Worm (Caenorhabditis elegans): ENCODE data around the gene F08F8.7.

F08F8.7 gene

ce11 chrIII:7353871-7354270 is 6.9 kb upstream of the F08F8.7 start, which contains the start of gene F08F8.9:
Gene F08F8.9, minus strand, starts transcription at chrIII:7353971.
- TF ChIP-seq unc-39 (tag; optimal IDR thresholded peaks at IDR 0.05), result no peak
- peak; percentile 1 for TF ChIP-seq elt-2 (tag; optimal IDR thresholded peaks at IDR 0.05)
- TF ChIP-seq pha-4 (tag; optimal IDR thresholded peaks at IDR 0.05), result peak; percentile 4
- TF ChIP-seq elt-1 (tag; optimal IDR thresholded peaks at IDR 0.05), result no peak

DNA sequence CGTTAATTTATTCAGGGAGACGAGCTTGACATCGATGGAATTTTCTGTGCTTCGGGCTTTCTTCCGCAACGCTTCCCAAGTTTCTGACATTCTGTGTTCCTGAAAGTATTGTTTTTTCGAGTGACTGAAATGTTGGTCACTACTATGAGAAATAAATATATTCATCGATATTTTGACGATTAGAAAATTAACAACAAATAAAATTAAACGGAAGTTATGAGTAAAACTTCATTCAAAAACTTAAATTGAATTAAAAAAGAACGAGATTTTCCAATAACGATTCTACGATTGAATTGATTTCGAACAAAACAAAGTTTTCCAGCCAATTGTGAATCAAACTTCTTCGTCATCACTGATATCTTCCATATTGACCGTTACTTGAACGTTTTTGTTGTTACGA is 2.1 kb upstream of the F08F8.7 start, which contains the start of gene gos-28:
Gene gos-28, minus strand, starts transcription at position 101 of the 400 bp plus-strand sequence.
- TF ChIP-seq fkh-2 (tag; optimal IDR thresholded peaks at IDR 0.05), result no peak
- no peak for TF ChIP-seq fos-1 (tag; optimal IDR thresholded peaks at IDR 0.05)
- no peak for TF ChIP-seq jun-1 (tag; optimal IDR thresholded peaks at IDR 0.05)
- no peak for TF ChIP-seq ceh-9 (tag; optimal IDR thresholded peaks at IDR 0.05)
- TF ChIP-seq egl-5 (tag; optimal IDR thresholded peaks at IDR 0.05), result no peak
- TF ChIP-seq zag-1 (tag; optimal IDR thresholded peaks at IDR 0.05), result no peak
- no peak for TF ChIP-seq ceh-82 (tag; optimal IDR thresholded peaks at IDR 0.05)
- no peak for TF ChIP-seq skn-1 (tag; optimal IDR thresholded peaks at IDR 0.05)
- no peak for TF ChIP-seq nhr-43 (tag; optimal IDR thresholded peaks at IDR 0.05; ENCODE audit: poor library complexity, severe bottlenecking)
- TF ChIP-seq lin-39 (tag; optimal IDR thresholded peaks at IDR 0.05), result no peak
- TF ChIP-seq unc-62 (GFP tag; optimal IDR thresholded peaks at IDR 0.05), result no peak
- no peak for TF ChIP-seq ZK546.5 (tag; optimal IDR thresholded peaks at IDR 0.05)
- no peak for TF ChIP-seq fkh-10 (GFP tag; optimal IDR thresholded peaks at IDR 0.05)
- TF ChIP-seq pqm-1 (tag; optimal IDR thresholded peaks at IDR 0.05), result no peak
- no peak for TF ChIP-seq aly-2 (tag; optimal IDR thresholded peaks at IDR 0.05)
- no peak for TF ChIP-seq mdl-1 (tag; optimal IDR thresholded peaks at IDR 0.05)
- no peak for TF ChIP-seq ceh-16 (tag; optimal IDR thresholded peaks at IDR 0.05)
- TF ChIP-seq nfya-1 (tag; optimal IDR thresholded peaks at IDR 0.05; ENCODE audit: insufficient read depth), result no peak
- no peak for TF ChIP-seq nhr-25 (tag; optimal IDR thresholded peaks at IDR 0.05)

DNA sequence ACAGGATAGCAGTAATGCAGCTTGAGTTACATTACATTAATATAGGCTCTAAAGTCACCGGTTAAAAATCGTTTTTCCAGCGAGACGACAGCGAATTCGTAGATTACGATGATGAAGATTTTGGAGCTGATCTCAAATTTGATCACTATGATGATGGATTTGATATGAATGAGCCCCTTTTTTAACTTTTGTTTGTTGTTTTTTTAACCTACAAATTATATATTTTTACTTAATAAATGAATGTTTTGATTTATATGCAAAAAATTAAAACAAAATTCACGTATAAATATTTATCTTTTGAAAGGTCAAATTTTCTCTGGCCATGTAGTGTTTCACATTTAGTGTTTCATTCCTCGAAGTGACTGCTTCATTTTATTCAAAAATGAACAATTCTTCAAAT is 3.6 kb downstream of the F08F8.7 start, which contains the start of gene F08F8.6:
Gene F08F8.6, plus strand, starts transcription at position 301 of the 400 bp plus-strand sequence.
- TF ChIP-seq nhr-12 (tag; optimal IDR thresholded peaks at IDR 0.05) (no peak), ztf-11 (tag; optimal IDR thresholded peaks at IDR 0.05) (no peak), tbx-2 (tag; optimal IDR thresholded peaks at IDR 0.05) (no peak), fos-1 (tag; optimal IDR thresholded peaks at IDR 0.05) (no peak), unc-39 (tag; optimal IDR thresholded peaks at IDR 0.05) (no peak), mml-1 (tag; optimal IDR thresholded peaks at IDR 0.05) (no peak), nhr-11 (tag; optimal IDR thresholded peaks at IDR 0.05) (no peak), skn-1 (tag; optimal IDR thresholded peaks at IDR 0.05) (no peak), elt-1 (tag; optimal IDR thresholded peaks at IDR 0.05) (no peak), pqm-1 (tag; optimal IDR thresholded peaks at IDR 0.05) (no peak), nhr-237 (tag; optimal IDR thresholded peaks at IDR 0.05) (no peak), nhr-23 (tag; optimal IDR thresholded peaks at IDR 0.05) (no peak), jun-1 (tag; optimal IDR thresholded peaks at IDR 0.05) (no peak), R02D3.7 (tag; optimal IDR thresholded peaks at IDR 0.05) (no peak), aly-2 (tag; optimal IDR thresholded peaks at IDR 0.05) (no peak)

DNA sequence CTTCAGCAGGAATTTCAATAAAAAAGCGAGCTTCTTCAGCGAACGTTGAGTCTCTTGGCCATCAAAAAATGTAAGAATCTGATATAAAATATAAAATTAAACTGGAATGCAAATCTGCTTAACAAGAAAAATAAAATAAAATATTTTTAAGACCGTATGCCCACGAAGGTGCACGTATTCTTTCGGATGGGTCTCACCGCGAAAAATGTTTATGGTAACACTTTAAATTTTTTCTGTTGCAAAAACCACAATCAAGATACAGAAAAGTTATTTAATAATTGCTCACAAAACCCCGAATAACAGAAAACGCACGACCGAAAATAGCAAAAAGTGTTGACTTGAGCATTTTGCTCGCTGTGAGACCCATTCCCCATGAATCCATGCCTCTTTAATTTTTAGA is 7.8 kb downstream of the F08F8.7 start:
- no peak for TF ChIP-seq nhr-12 (tag; optimal IDR thresholded peaks at IDR 0.05)
- TF ChIP-seq elt-3 (tag; optimal IDR thresholded peaks at IDR 0.05), result no peak
- TF ChIP-seq lin-39 (tag; optimal IDR thresholded peaks at IDR 0.05), result no peak
- no peak for TF ChIP-seq ztf-11 (tag; optimal IDR thresholded peaks at IDR 0.05)
- TF ChIP-seq nhr-77 (tag; optimal IDR thresholded peaks at IDR 0.05), result no peak

ce11 chrIII:7338693-7339092 is 8.3 kb downstream of the F08F8.7 start, which contains the start of gene kap-1:
Gene kap-1, plus strand, starts transcription at chrIII:7338835.
- TF ChIP-seq nhr-67 (tag; optimal IDR thresholded peaks at IDR 0.05) (no peak), hmg-11 (tag; optimal IDR thresholded peaks at IDR 0.05) (peak; percentile 7), lsy-12 (tag; optimal IDR thresholded peaks at IDR 0.05) (peak; percentile 56), R02D3.7 (tag; optimal IDR thresholded peaks at IDR 0.05) (no peak), nfya-1 (tag; optimal IDR thresholded peaks at IDR 0.05; ENCODE audit: insufficient read depth) (peak; percentile 33), ama-1 (optimal IDR thresholded peaks at IDR 0.05) (peak; percentile 90), elt-2 (tag; optimal IDR thresholded peaks at IDR 0.05) (peak; percentile 11), unc-39 (tag; optimal IDR thresholded peaks at IDR 0.05) (no peak), nhr-43 (tag; optimal IDR thresholded peaks at IDR 0.05; ENCODE audit: poor library complexity, severe bottlenecking) (peak; percentile 40)
